Worm (Caenorhabditis elegans) whole organism, L4/young adult: ENCODE data around the gene Y47D7A.11.

Source experiments
- dao-5 ChIP-seq: sonication (generic microtip); optimal IDR thresholded peaks from 2 replicates; lab custom pipeline; 2016; ENCODE audit warnings: missing genotype, missing genetic modification characterization, moderate library complexity, missing compliant biosample characterization
- him-1 ChIP-seq: sonication (generic microtip); optimal IDR thresholded peaks from 2 replicates; lab custom pipeline; 2016; ENCODE audit warnings: missing genotype, missing genetic modification reagents, missing genetic modification characterization, missing compliant biosample characterization

- TF ChIP-seq him-1 (tag; lab: Kevin White, UChicago): no peak
- no peak for TF ChIP-seq dao-5 (tag; lab: Kevin White, UChicago)
Measured at ce11 chrV:4407519-4407918, 20.6 kb downstream of the Y47D7A.11 start, which contains the start of gene nhr-118.
